Worm (Caenorhabditis elegans) whole organism, late embryonic: ENCODE data around the gene kcc-2.

Experiments used
- C08G9.2 ChIP-seq: sonication (generic microtip); optimal IDR thresholded peaks from 2 replicates; lab custom pipeline; 2016; ENCODE audit warnings: mild to moderate bottlenecking, missing genetic modification characterization, moderate library complexity, missing compliant biosample characterization
- F13H6.1 ChIP-seq: sonication (generic microtip); optimal IDR thresholded peaks from 2 replicates; lab custom pipeline; 2016; ENCODE audit warnings: missing genetic modification characterization, missing compliant biosample characterization
- K02D7.2 ChIP-seq: sonication (generic microtip); optimal IDR thresholded peaks from 2 replicates; lab custom pipeline; 2017; ENCODE audit warnings: mild to moderate bottlenecking, missing genetic modification characterization, missing compliant biosample characterization
- K09A11.1 ChIP-seq: sonication (generic microtip); optimal IDR thresholded peaks from 2 replicates; lab custom pipeline; 2017; ENCODE audit warnings: antibody characterized with exemption, mild to moderate bottlenecking, missing genetic modification characterization, missing compliant biosample characterization; ENCODE audit not compliant: insufficient read depth
- T23F11.4 ChIP-seq: fragments of 200-800 bp; sonication (Bioruptor generic); optimal IDR thresholded peaks from 2 replicates; lab custom pipeline; 2018; ENCODE audit warnings: mild to moderate bottlenecking, missing genetic modification characterization, missing compliant biosample characterization
- ahr-1 ChIP-seq: sonication (generic microtip); optimal IDR thresholded peaks from 2 replicates; lab custom pipeline; 2016; ENCODE audit warnings: missing genetic modification characterization, missing compliant biosample characterization
- ama-1 ChIP-seq: fragments of 150-350 bp; optimal IDR thresholded peaks from 2 replicates; lab custom pipeline; 2014
- ceh-14 ChIP-seq: sonication (generic microtip); optimal IDR thresholded peaks from 2 replicates; lab custom pipeline; 2016; ENCODE audit warnings: missing genotype, missing genetic modification characterization, missing compliant biosample characterization
- ceh-18 ChIP-seq: sonication (generic microtip); optimal IDR thresholded peaks from 2 replicates; lab custom pipeline; 2016; ENCODE audit warnings: missing genetic modification characterization, missing compliant biosample characterization
- ceh-19 ChIP-seq: fragments of 200-800 bp; sonication (Bioruptor generic); optimal IDR thresholded peaks from 2 replicates; lab custom pipeline; 2018; ENCODE audit warnings: mild to moderate bottlenecking, missing genetic modification characterization, missing compliant biosample characterization
- ceh-2 ChIP-seq: sonication (generic microtip); optimal IDR thresholded peaks from 2 replicates; lab custom pipeline; 2016; ENCODE audit warnings: missing genotype, missing genetic modification characterization, missing compliant biosample characterization
- ceh-24 ChIP-seq: sonication (generic microtip); optimal IDR thresholded peaks from 2 replicates; lab custom pipeline; 2016; ENCODE audit warnings: mild to moderate bottlenecking, missing genetic modification characterization, missing compliant biosample characterization
- ceh-34 ChIP-seq: sonication (generic microtip); optimal IDR thresholded peaks from 2 replicates; lab custom pipeline; 2016; ENCODE audit warnings: mild to moderate bottlenecking, missing genetic modification characterization, missing compliant biosample characterization
- ceh-6 ChIP-seq: fragments of 200-800 bp; sonication (Bioruptor generic); optimal IDR thresholded peaks from 2 replicates; lab custom pipeline; 2018; ENCODE audit warnings: mild to moderate bottlenecking, missing genetic modification characterization, missing compliant biosample characterization
- ceh-9 ChIP-seq: sonication (generic microtip); optimal IDR thresholded peaks from 2 replicates; lab custom pipeline; 2016; ENCODE audit warnings: mild to moderate bottlenecking, missing genetic modification characterization, inconsistent platforms, missing compliant biosample characterization
- che-1 ChIP-seq: sonication (generic microtip); optimal IDR thresholded peaks from 2 replicates; lab custom pipeline; 2016; ENCODE audit warnings: mild to moderate bottlenecking, missing genetic modification characterization, missing compliant biosample characterization
- dve-1 ChIP-seq: sonication (generic microtip); optimal IDR thresholded peaks from 2 replicates; lab custom pipeline; 2017; ENCODE audit warnings: antibody characterized with exemption, mild to moderate bottlenecking, missing genetic modification characterization, missing compliant biosample characterization
- elt-2 ChIP-seq: sonication (generic microtip); optimal IDR thresholded peaks from 2 replicates; lab custom pipeline; 2016; ENCODE audit warnings: missing genetic modification reagents, missing genetic modification characterization, missing compliant biosample characterization
- ets-4 ChIP-seq: sonication (generic microtip); optimal IDR thresholded peaks from 2 replicates; lab custom pipeline; 2016; ENCODE audit warnings: missing genetic modification characterization, missing compliant biosample characterization
- fax-1 ChIP-seq: sonication (generic microtip); optimal IDR thresholded peaks from 2 replicates; lab custom pipeline; 2016; ENCODE audit warnings: missing genotype, missing genetic modification characterization, missing compliant biosample characterization
- fkh-10 ChIP-seq: fragments of 150-350 bp; optimal IDR thresholded peaks from 2 replicates; lab custom pipeline; 2014; ENCODE audit warnings: missing biosample characterization, missing genetic modification reagents, missing genetic modification characterization
- hlh-13 ChIP-seq: fragments of 200-800 bp; sonication (Bioruptor generic); optimal IDR thresholded peaks from 2 replicates; lab custom pipeline; 2018; ENCODE audit warnings: mild to moderate bottlenecking, missing genetic modification characterization, missing compliant biosample characterization
- hlh-15 ChIP-seq: sonication (generic microtip); optimal IDR thresholded peaks from 2 replicates; lab custom pipeline; 2016; ENCODE audit warnings: missing genetic modification characterization, missing compliant biosample characterization
- hlh-8 ChIP-seq: sonication (generic microtip); optimal IDR thresholded peaks from 2 replicates; lab custom pipeline; 2016; ENCODE audit warnings: missing genotype, missing genetic modification characterization, missing compliant biosample characterization
- lim-6 ChIP-seq: sonication (generic microtip); optimal IDR thresholded peaks from 2 replicates; lab custom pipeline; 2016; ENCODE audit warnings: missing genetic modification characterization, missing compliant biosample characterization
- madf-2 ChIP-seq: sonication (generic microtip); optimal IDR thresholded peaks from 2 replicates; lab custom pipeline; 2017; ENCODE audit warnings: missing genetic modification characterization, missing compliant biosample characterization
- nfya-1 ChIP-seq: sonication (generic microtip); optimal IDR thresholded peaks from 2 replicates; lab custom pipeline; 2017; ENCODE audit warnings: missing genetic modification characterization, mild to moderate bottlenecking, missing compliant biosample characterization, antibody characterized with exemption, moderate library complexity
- nhr-11 ChIP-seq: fragments of 150-350 bp; optimal IDR thresholded peaks from 2 replicates; lab custom pipeline; 2014; ENCODE audit warnings: missing biosample characterization, missing genetic modification characterization
- nhr-232 ChIP-seq: sonication (generic microtip); optimal IDR thresholded peaks from 2 replicates; lab custom pipeline; 2016; ENCODE audit warnings: missing genetic modification characterization, missing compliant biosample characterization
- npax-4 ChIP-seq: sonication (generic microtip); optimal IDR thresholded peaks from 2 replicates; lab custom pipeline; 2016; ENCODE audit warnings: missing genetic modification characterization, missing compliant biosample characterization
- odd-2 ChIP-seq: sonication (generic microtip); optimal IDR thresholded peaks from 2 replicates; lab custom pipeline; 2017; ENCODE audit warnings: antibody characterized with exemption, mild to moderate bottlenecking, missing genetic modification characterization, missing compliant biosample characterization
- pax-1 ChIP-seq: fragments of 150-350 bp; optimal IDR thresholded peaks from 2 replicates; lab custom pipeline; 2014; ENCODE audit warnings: missing biosample characterization, missing genetic modification characterization
- pqm-1 ChIP-seq: sonication (generic microtip); optimal IDR thresholded peaks from 2 replicates; lab custom pipeline; 2016; ENCODE audit warnings: missing genetic modification characterization, missing compliant biosample characterization
- pros-1 ChIP-seq: fragments of 150-350 bp; optimal IDR thresholded peaks from 2 replicates; lab custom pipeline; 2014; ENCODE audit warnings: missing biosample characterization, missing genetic modification reagents, missing genetic modification characterization
- ref-2 ChIP-seq: sonication (generic microtip); optimal IDR thresholded peaks from 2 replicates; lab custom pipeline; 2016; ENCODE audit warnings: missing genetic modification characterization, missing compliant biosample characterization
- rnt-1 ChIP-seq: sonication (generic microtip); optimal IDR thresholded peaks from 2 replicates; lab custom pipeline; 2016; ENCODE audit warnings: missing genetic modification characterization, missing compliant biosample characterization
- sox-4 ChIP-seq: sonication (generic microtip); optimal IDR thresholded peaks from 2 replicates; lab custom pipeline; 2017; ENCODE audit warnings: mild to moderate bottlenecking, missing genetic modification characterization, inconsistent platforms, missing compliant biosample characterization
- syd-9 ChIP-seq: sonication (generic microtip); optimal IDR thresholded peaks from 2 replicates; lab custom pipeline; 2016; ENCODE audit warnings: mild to moderate bottlenecking, missing genetic modification characterization, moderate library complexity, missing compliant biosample characterization
- tbx-2 ChIP-seq: sonication (generic microtip); optimal IDR thresholded peaks from 2 replicates; lab custom pipeline; 2016; ENCODE audit warnings: missing genetic modification characterization, missing compliant biosample characterization
- tbx-7 ChIP-seq: sonication (generic microtip); optimal IDR thresholded peaks from 2 replicates; lab custom pipeline; 2016; ENCODE audit warnings: missing genotype, missing genetic modification characterization, missing compliant biosample characterization
- ttx-3 ChIP-seq: sonication (generic microtip); optimal IDR thresholded peaks from 2 replicates; lab custom pipeline; 2016; ENCODE audit warnings: missing genetic modification reagents, missing genetic modification characterization, missing compliant biosample characterization
- unc-42 ChIP-seq: sonication (generic microtip); optimal IDR thresholded peaks from 2 replicates; lab custom pipeline; 2016; ENCODE audit warnings: missing genotype, missing genetic modification characterization, missing compliant biosample characterization
- unc-86 ChIP-seq: sonication (generic microtip); optimal IDR thresholded peaks from 2 replicates; lab custom pipeline; 2016; ENCODE audit warnings: missing genetic modification characterization, missing compliant biosample characterization
- zip-5 ChIP-seq: sonication (generic microtip); optimal IDR thresholded peaks from 2 replicates; lab custom pipeline; 2016; ENCODE audit warnings: missing genetic modification characterization, missing compliant biosample characterization

kcc-2 gene

DNA sequence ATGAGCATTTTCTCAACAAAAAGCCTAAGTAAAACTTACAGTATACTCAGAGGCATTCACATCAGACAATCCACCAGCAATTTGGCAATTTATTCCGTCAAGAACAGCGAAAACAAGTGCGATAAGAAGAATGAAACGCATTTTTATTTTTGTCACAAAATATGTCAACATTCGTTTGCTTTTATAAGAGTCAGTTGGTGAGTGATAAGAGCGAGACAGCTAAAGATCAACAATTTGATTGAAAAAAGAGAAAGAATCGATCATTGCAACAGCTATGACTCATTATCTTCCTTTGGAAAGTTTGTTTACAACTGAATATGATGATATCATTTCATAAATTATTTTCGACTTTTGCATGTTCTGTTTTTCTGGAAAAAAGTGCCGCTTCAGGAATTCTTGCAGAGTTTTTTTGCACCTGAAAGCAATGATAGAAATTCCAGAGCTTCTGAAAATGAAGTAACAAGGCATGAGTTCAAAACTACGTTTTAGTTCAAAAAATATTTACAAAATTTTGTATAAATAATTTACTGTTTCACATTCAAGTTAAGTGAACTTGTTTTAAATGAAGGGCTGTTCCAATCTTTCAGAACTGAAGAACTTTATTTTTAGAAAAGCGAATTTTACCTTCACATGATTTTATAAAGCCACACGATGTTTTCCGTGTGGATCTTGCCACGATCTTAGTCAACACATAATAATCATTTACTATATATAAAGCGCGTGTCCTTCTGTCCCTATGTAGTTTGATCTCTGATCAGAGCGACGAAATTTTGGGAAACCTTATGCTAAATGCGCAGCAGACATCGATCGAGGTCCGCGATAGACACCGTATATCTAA is 52.9 kb downstream of the kcc-2 start, which contains the start of gene cpi-1:
cpi-1 (minus strand) TSS at position 204 of the 838 bp plus-strand sequence.
- TF ChIP-seq C08G9.2 = no peak
- TF ChIP-seq nhr-232 (tag; lab: Kevin White, UChicago) = no peak
- TF ChIP-seq elt-2 (tag; lab: Kevin White, UChicago) = peak; percentile 1
- TF ChIP-seq odd-2 = no peak
- TF ChIP-seq ceh-34 = no peak

DNA sequence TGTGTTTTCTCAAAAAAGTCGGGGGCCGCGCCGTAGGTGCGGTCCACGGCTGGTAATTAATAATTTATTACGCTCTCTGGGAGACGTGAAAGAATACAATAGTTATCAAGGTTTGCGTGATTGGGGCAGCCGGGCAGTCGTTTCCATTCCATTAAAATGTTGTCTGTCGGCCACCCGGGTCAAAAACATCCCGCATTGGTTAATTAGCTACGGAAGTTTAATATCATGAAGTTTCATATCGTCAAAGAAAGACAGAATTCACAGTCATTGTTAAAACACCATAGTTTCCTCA is 53.5 kb downstream of the kcc-2 start:
- TF ChIP-seq npax-4 (no peak), nhr-232 (tag; lab: Kevin White, UChicago) (no peak), pros-1 (tag; lab: Kevin White, UChicago) (no peak), odd-2 (no peak), pqm-1 (tag; lab: Kevin White, UChicago) (no peak), ceh-18 (tag; lab: Kevin White, UChicago) (no peak), tbx-2 (tag; lab: Kevin White, UChicago) (no peak), nfya-1 (no peak), ceh-9 (tag; lab: Kevin White, UChicago) (no peak), madf-2 (tag; lab: Kevin White, UChicago) (no peak), K02D7.2 (tag; lab: Kevin White, UChicago) (no peak), unc-42 (tag; lab: Kevin White, UChicago) (no peak), rnt-1 (no peak)
- TF ChIP-seq, all 69 proteins: peak for 0

DNA sequence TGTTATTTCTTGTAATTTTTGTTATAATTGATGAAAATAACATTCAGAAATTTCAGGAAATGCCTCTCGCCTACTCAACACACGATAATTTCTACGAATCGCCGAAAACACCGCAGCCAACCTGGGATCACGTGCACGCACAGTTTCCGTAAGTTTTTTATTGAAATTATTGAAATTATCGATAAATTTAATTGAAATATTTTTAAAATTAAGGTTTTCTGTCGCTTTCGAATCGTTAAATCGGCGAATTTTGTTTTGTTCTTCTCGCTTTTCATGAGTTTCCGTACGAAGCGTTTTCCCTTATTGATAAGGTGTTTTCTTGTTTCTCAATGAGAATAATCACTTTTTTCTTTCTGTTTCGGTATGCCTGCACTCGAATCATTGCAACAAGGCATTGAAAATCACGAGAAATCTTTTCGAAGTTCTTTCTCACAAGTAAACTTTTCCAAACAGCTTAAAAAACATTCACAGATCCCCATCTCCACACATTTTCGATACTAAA is 54.6 kb downstream of the kcc-2 start, which contains the start of gene lag-1:
lag-1 (plus strand) TSS at position 51 of the 502 bp plus-strand sequence.
- TF ChIP-seq ceh-19 (GFP tag; lab: Kevin White, UChicago) = no peak

DNA sequence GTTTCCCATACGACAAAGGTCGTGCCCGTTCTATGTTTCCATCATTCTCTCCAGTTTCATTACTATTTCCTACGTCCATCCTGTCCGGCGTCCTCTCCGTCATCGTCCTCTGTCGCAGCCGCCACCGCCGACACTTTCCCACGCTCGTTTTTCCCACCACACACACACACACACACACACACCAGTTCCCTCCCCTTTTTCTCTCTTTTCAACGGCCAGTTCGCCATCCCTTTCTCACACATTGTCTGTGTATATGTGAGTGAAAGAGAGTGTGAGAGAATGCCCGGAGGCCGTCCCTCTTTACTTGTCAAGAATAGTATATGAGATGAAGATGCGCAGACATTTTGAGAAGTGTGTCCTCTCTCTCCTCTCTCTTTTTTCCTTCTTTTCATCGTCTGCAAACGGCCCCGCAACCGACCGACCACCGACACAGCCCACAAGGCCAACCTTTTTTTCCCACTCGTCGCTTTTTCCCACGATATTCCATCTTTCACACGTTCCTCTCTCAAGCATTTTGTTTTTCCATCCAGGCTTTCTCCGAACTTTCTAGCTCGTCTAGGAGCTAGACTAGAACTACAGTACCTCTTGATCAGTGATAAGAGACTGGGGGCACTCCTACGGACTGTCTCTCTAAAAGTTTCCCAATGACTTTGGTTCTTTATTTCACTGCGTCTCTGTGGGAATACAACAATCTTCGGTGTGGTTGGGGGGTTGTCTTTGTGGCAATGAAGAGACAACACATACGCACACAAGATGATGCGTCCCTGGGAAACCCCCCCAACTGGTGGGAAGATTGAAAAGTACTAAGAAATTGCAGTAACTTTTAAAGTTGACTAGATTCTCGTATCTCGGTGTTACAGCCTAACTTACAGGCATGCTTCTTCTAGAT is 56.5 kb downstream of the kcc-2 start:
- no peak for TF ChIP-seq che-1 (tag; lab: Kevin White, UChicago)
- TF ChIP-seq ahr-1 (tag; lab: Kevin White, UChicago) = no peak
- TF ChIP-seq dve-1 (tag; lab: Kevin White, UChicago) = no peak
- TF ChIP-seq nfya-1 = peak; percentile 73
- TF ChIP-seq F13H6.1 = peak; percentile 65
- TF ChIP-seq zip-5 (tag; lab: Kevin White, UChicago) = no peak
- no peak for TF ChIP-seq nhr-11 (tag; lab: Kevin White, UChicago)
- no peak for TF ChIP-seq sox-4 (tag; lab: Kevin White, UChicago)
- TF ChIP-seq ceh-6 = no peak
- TF ChIP-seq ttx-3 (tag; lab: Kevin White, UChicago) = no peak
- TF ChIP-seq K09A11.1 (tag; lab: Kevin White, UChicago) = peak; percentile 38
- no peak for TF ChIP-seq fax-1
- TF ChIP-seq lim-6 (tag; lab: Kevin White, UChicago) = no peak
- TF ChIP-seq ceh-24 = no peak
- peak; percentile 46 for TF ChIP-seq elt-2 (tag; lab: Kevin White, UChicago)
- peak; percentile 56 for TF ChIP-seq ref-2 (tag; lab: Kevin White, UChicago)
- peak; percentile 49 for TF ChIP-seq ceh-14 (tag; lab: Kevin White, UChicago)
- TF ChIP-seq ets-4 (tag; lab: Kevin White, UChicago) = peak; percentile 14
- TF ChIP-seq ama-1 (lab: Kevin White, UChicago) = no peak
- no peak for TF ChIP-seq unc-86 (tag; lab: Kevin White, UChicago)
- peak; percentile 6 for TF ChIP-seq ceh-2 (tag; lab: Kevin White, UChicago)
- TF ChIP-seq pax-1 (tag; lab: Kevin White, UChicago) = no peak
- TF ChIP-seq syd-9 (tag; lab: Kevin White, UChicago) = peak; percentile 59
- peak; percentile 43 for TF ChIP-seq T23F11.4
- TF ChIP-seq fkh-10 = no peak
- TF ChIP-seq tbx-7 (tag; lab: Kevin White, UChicago) = no peak
- TF ChIP-seq ceh-9 (tag; lab: Kevin White, UChicago) = no peak
- TF ChIP-seq C08G9.2 = no peak
- TF ChIP-seq hlh-15 (tag; lab: Kevin White, UChicago) = no peak
- TF ChIP-seq hlh-8 = no peak
- no peak for TF ChIP-seq hlh-13 (GFP tag; lab: Kevin White, UChicago)
